Worm (Caenorhabditis elegans) whole organism, young adult: ENCODE results near the gene D2096.7.

Experiments
- B0336.3 ChIP-seq: fragments of 200-800 bp; sonication (Bioruptor generic); IDR thresholded peaks from 2 replicates; pipeline ENCODE4 v1.3.6; 2022; ENCODE audit warnings: missing genetic modification characterization, missing compliant biosample characterization
- C06A6.2 ChIP-seq: fragments of 200-800 bp; sonication (Bioruptor generic); conservative IDR thresholded peaks from 2 replicates; pipeline ENCODE4 v1.3.6; 2022; ENCODE audit warnings: missing genetic modification characterization, missing compliant biosample characterization
- Y53F4B.3 ChIP-seq: fragments of 200-800 bp; sonication (Bioruptor generic); IDR thresholded peaks from 2 replicates; pipeline ENCODE4 v1.3.6; 2022; ENCODE audit warnings: missing genetic modification reagents, missing genetic modification characterization, missing compliant biosample characterization
- attf-5 ChIP-seq: fragments of 200-800 bp; sonication (Bioruptor generic); optimal IDR thresholded peaks from 2 replicates; lab custom pipeline; 2018; ENCODE audit warnings: mild to moderate bottlenecking, missing genetic modification characterization, missing compliant biosample characterization
- attf-6 ChIP-seq: fragments of 200-800 bp; sonication (Bioruptor generic); IDR thresholded peaks from 2 replicates; pipeline ENCODE4 v1.3.6; 2022; ENCODE audit warnings: missing genetic modification reagents, missing genetic modification characterization, missing compliant biosample characterization
- ceh-58 ChIP-seq: fragments of 200-800 bp; sonication (Bioruptor generic); IDR thresholded peaks from 2 replicates; pipeline ENCODE4 v1.3.6; 2022; ENCODE audit warnings: missing genetic modification characterization, missing compliant biosample characterization
- die-1 ChIP-seq: sonication (generic microtip); optimal IDR thresholded peaks from 2 replicates; lab custom pipeline; 2016; ENCODE audit warnings: missing genotype, mild to moderate bottlenecking, missing genetic modification characterization, missing compliant biosample characterization
- efl-1 ChIP-seq: fragments of 150-350 bp; optimal IDR thresholded peaks from 2 replicates; lab custom pipeline; 2014; ENCODE audit warnings: missing biosample characterization, missing genetic modification reagents, missing genetic modification characterization
- egrh-3 ChIP-seq: fragments of 200-800 bp; sonication (Bioruptor generic); IDR thresholded peaks from 2 replicates; pipeline ENCODE4 v1.3.6; 2022; ENCODE audit warnings: missing genetic modification reagents, missing genetic modification characterization, missing compliant biosample characterization
- fkh-3 ChIP-seq: sonication (generic microtip); optimal IDR thresholded peaks from 2 replicates; lab custom pipeline; 2016; ENCODE audit warnings: mild to moderate bottlenecking, missing genetic modification characterization, missing compliant biosample characterization
- him-1 ChIP-seq: sonication (generic microtip); optimal IDR thresholded peaks from 2 replicates; lab custom pipeline; 2016; ENCODE audit warnings: missing genotype, missing genetic modification reagents, missing genetic modification characterization, missing compliant biosample characterization
- hmg-1.2 ChIP-seq: fragments of 200-800 bp; sonication (Bioruptor generic); IDR thresholded peaks from 2 replicates; pipeline ENCODE4 v1.3.6; 2022; ENCODE audit warnings: missing genetic modification reagents, missing genetic modification characterization, missing compliant biosample characterization
- hsf-1 ChIP-seq: fragments of 200-800 bp; sonication (Bioruptor generic); IDR thresholded peaks from 2 replicates; pipeline ENCODE4 v1.3.6; 2022; ENCODE audit warnings: missing genetic modification reagents, missing genetic modification characterization, missing compliant biosample characterization
- lag-1 ChIP-seq: fragments of 200-800 bp; sonication (Bioruptor generic); IDR thresholded peaks from 2 replicates; pipeline ENCODE4 v1.3.6; 2022; ENCODE audit warnings: missing genetic modification reagents, missing genetic modification characterization, missing compliant biosample characterization
- lin-40 ChIP-seq: sonication (generic microtip); optimal IDR thresholded peaks from 2 replicates; lab custom pipeline; 2016; ENCODE audit warnings: missing genetic modification characterization, mild to moderate bottlenecking, missing compliant biosample characterization, missing genotype, missing genetic modification reagents
- lin-54 ChIP-seq: fragments of 200-800 bp; sonication (Bioruptor generic); optimal IDR thresholded peaks from 2 replicates; lab custom pipeline; 2018; ENCODE audit warnings: mild to moderate bottlenecking, missing genetic modification characterization, missing compliant biosample characterization
- lsy-27 ChIP-seq: sonication (generic microtip); optimal IDR thresholded peaks from 2 replicates; lab custom pipeline; 2017; ENCODE audit warnings: missing genetic modification characterization, mild to moderate bottlenecking, missing compliant biosample characterization, antibody characterized with exemption, missing genotype, borderline replicate concordance; ENCODE audit not compliant: insufficient read depth
- madf-10 ChIP-seq: sonication (generic microtip); optimal IDR thresholded peaks from 2 replicates; lab custom pipeline; 2016; ENCODE audit warnings: mild to moderate bottlenecking, missing genetic modification characterization, missing compliant biosample characterization
- madf-3 ChIP-seq: fragments of 200-800 bp; sonication (Bioruptor generic); IDR thresholded peaks from 2 replicates; pipeline ENCODE4 v1.3.6; 2022; ENCODE audit warnings: missing genetic modification reagents, missing genetic modification characterization, missing compliant biosample characterization
- madf-8 ChIP-seq: fragments of 200-800 bp; sonication (Bioruptor generic); conservative IDR thresholded peaks from 2 replicates; pipeline ENCODE4 v1.3.6; 2022; ENCODE audit warnings: missing genetic modification reagents, missing genetic modification characterization, missing compliant biosample characterization
- nfya-2 ChIP-seq: fragments of 200-800 bp; sonication (Bioruptor generic); IDR thresholded peaks from 2 replicates; pipeline ENCODE4 v1.3.6; 2022; ENCODE audit warnings: missing genetic modification reagents, missing genetic modification characterization, missing compliant biosample characterization
- nfyb-1 ChIP-seq: fragments of 200-800 bp; sonication (Bioruptor generic); IDR thresholded peaks from 2 replicates; pipeline ENCODE4 v1.3.6; 2022; ENCODE audit warnings: missing genetic modification reagents, missing genetic modification characterization, missing compliant biosample characterization
- nhr-27 ChIP-seq: fragments of 200-800 bp; sonication (Bioruptor generic); optimal IDR thresholded peaks from 2 replicates; lab custom pipeline; 2018; ENCODE audit warnings: mild to moderate bottlenecking, missing genetic modification characterization, moderate library complexity, missing compliant biosample characterization
- rcor-1 ChIP-seq: fragments of 200-800 bp; sonication (Bioruptor generic); IDR thresholded peaks from 2 replicates; pipeline ENCODE4 v1.3.6; 2022; ENCODE audit warnings: missing genetic modification reagents, missing genetic modification characterization, missing compliant biosample characterization
- sea-2 ChIP-seq: fragments of 200-800 bp; sonication (Bioruptor generic); IDR thresholded peaks from 2 replicates; pipeline ENCODE4 v1.3.6; 2022; ENCODE audit warnings: missing genetic modification characterization, missing compliant biosample characterization
- snpc-1.3 ChIP-seq: sonication (generic microtip); optimal IDR thresholded peaks from 2 replicates; lab custom pipeline; 2017; ENCODE audit warnings: missing genetic modification characterization, mild to moderate bottlenecking, missing compliant biosample characterization, antibody characterized with exemption, moderate library complexity, missing genotype, missing genetic modification reagents; ENCODE audit not compliant: insufficient read depth
- snpc-3.4 ChIP-seq: sonication (generic microtip); optimal IDR thresholded peaks from 2 replicates; lab custom pipeline; 2017; ENCODE audit warnings: missing genetic modification characterization, mild to moderate bottlenecking, missing compliant biosample characterization, antibody characterized with exemption, moderate library complexity, missing genotype, missing genetic modification reagents
- xnd-1 ChIP-seq: sonication (generic microtip); optimal IDR thresholded peaks from 2 replicates; lab custom pipeline; 2016; ENCODE audit warnings: missing genotype, missing genetic modification reagents, missing genetic modification characterization, missing compliant biosample characterization
- zfh-2 ChIP-seq: fragments of 200-800 bp; sonication (Bioruptor generic); conservative IDR thresholded peaks from 2 replicates; pipeline ENCODE4 v1.3.6; 2022; ENCODE audit warnings: missing genetic modification reagents, missing genetic modification characterization, missing compliant biosample characterization
- zim-3 ChIP-seq: sonication (generic microtip); optimal IDR thresholded peaks from 2 replicates; lab custom pipeline; 2017; ENCODE audit warnings: mild to moderate bottlenecking, missing genetic modification characterization, moderate library complexity, missing compliant biosample characterization
- ztf-26 ChIP-seq: sonication (generic microtip); optimal IDR thresholded peaks from 2 replicates; lab custom pipeline; 2017; ENCODE audit warnings: missing genetic modification characterization, missing compliant biosample characterization
- ztf-3 ChIP-seq: fragments of 200-800 bp; sonication (Bioruptor generic); optimal IDR thresholded peaks from 2 replicates; lab custom pipeline; 2018; ENCODE audit warnings: mild to moderate bottlenecking, missing genetic modification characterization, missing compliant biosample characterization

The D2096.7 gene

ce11 chrIV:8360817-8361216 lies 16.6 kb downstream of the D2096.7 start, which contains the start of gene sqv-1:
TSS of gene sqv-1 (plus strand) at chrIV:8361117.
- TF ChIP-seq xnd-1 (tag; lab: Kevin White, UChicago) = no peak
- TF ChIP-seq C06A6.2 (GFP tag; lab: Robert Waterston, UW) = no peak
- TF ChIP-seq lag-1 = no peak
- TF ChIP-seq ztf-26 (tag; lab: Kevin White, UChicago) = no peak
- TF ChIP-seq efl-1 (GFP tag; lab: Kevin White, UChicago) = no peak
- no peak for TF ChIP-seq snpc-3.4 (tag; lab: Kevin White, UChicago)
- TF ChIP-seq madf-8 (GFP tag; lab: Robert Waterston, UW) = no peak
- no peak for TF ChIP-seq madf-3 (GFP tag; lab: Robert Waterston, UW)
- TF ChIP-seq madf-10 (tag; lab: Kevin White, UChicago) = no peak
- no peak for TF ChIP-seq nhr-27 (tag; lab: Kevin White, UChicago)
- TF ChIP-seq attf-5 (GFP tag; lab: Kevin White, UChicago) = no peak
- TF ChIP-seq zim-3 (tag; lab: Kevin White, UChicago) = no peak
- TF ChIP-seq nfya-2 (GFP tag; lab: Robert Waterston, UW) = no peak
- TF ChIP-seq hsf-1 (GFP tag; lab: Robert Waterston, UW) = no peak

DNA sequence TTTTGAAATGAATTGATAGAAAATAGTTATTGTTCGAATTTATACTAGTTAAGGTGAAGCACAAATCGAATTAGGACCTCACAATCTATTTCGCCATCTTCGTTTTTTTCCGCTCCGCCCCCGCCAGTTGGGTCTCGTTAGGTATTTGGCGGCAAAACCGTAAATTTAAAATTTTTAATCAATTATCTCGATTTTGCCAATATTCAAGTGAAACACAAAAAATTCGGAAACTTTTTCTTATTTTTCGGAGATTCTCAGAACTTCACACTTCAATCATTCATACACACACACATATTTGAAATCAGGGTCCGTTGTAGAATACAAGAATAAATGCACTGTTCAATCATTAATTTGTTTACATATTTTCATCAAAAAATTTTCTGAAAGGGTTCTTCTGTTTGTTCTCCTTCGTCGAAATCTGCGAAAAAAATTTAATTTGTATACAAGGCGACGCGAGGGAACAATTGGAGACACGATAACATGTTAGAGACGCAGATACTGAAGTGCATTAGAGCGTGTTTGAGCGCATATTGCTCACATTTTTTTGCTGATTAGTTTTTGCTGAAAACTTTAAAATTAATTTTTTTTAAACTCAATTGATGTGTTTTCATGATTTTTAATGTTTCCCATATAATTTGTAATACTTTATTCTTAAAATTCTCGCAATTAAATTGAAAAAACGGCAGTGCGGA lies 17.6 kb downstream of the D2096.7 start, which contains the start of gene D2096.5:
D2096.5 (minus strand) TSS at position 51 of the 692 bp plus-strand sequence.
- TF ChIP-seq ceh-58 (no peak), hmg-1.2 (GFP tag; lab: Robert Waterston, UW) (peak; percentile 93), snpc-1.3 (tag; lab: Kevin White, UChicago) (peak; percentile 30)

DNA sequence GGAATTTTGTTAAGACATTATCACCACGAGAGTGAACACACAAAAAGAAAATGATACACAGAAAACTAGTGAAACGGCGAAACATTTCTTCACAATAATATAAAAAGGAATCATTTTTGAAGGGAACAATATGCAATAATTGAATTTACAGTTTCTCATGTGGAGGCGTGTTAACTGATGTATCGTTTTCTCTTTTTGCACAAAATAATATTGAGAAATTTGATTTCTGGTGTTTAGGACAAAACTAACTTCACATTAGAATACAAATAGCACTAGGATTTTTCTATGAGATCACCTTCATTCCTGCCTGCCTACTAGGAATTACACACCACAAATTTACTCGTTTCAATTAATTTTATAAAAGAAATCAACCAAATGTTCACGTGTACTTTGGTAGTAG lies 18.9 kb downstream of the D2096.7 start, which contains the start of gene D2096.13:
D2096.13 (minus strand) TSS at position 101 of the 400 bp plus-strand sequence.
- no peak for TF ChIP-seq nfya-2 (GFP tag; lab: Robert Waterston, UW)
- TF ChIP-seq, all 124 proteins: peak for 0

ce11 chrIV:8357299-8357698 lies 20.1 kb downstream of the D2096.7 start:
- TF ChIP-seq lin-54 (GFP tag; lab: Kevin White, UChicago) = no peak
- TF ChIP-seq fkh-3 (tag; lab: Kevin White, UChicago) = no peak
- TF ChIP-seq zfh-2 = peak; percentile 84
- no peak for TF ChIP-seq rcor-1 (GFP tag; lab: Robert Waterston, UW)

- TF ChIP-seq attf-6 (GFP tag; lab: Robert Waterston, UW) (no peak), lin-40 (tag; lab: Kevin White, UChicago) (no peak), egrh-3 (GFP tag; lab: Robert Waterston, UW) (no peak), rcor-1 (GFP tag; lab: Robert Waterston, UW) (no peak), him-1 (tag; lab: Kevin White, UChicago) (no peak)
- TF ChIP-seq, all 124 proteins: peak for 0
Observed at ce11 chrIV:8355592-8355991, 21.8 kb downstream of the D2096.7 start, which contains the start of the genes F17E9.2 and col-116. TSS of gene F17E9.2 (plus strand) at chrIV:8355892. TSS of gene col-116 (plus strand) at chrIV:8355906.

ce11 chrIV:8354572-8354971 lies 22.9 kb downstream of the D2096.7 start, which contains the start of gene F17E9.3:
TSS of gene F17E9.3 (plus strand) at chrIV:8354872.
- TF ChIP-seq madf-3 (GFP tag; lab: Robert Waterston, UW) (no peak), nfyb-1 (GFP tag; lab: Robert Waterston, UW) (no peak), lsy-27 (tag; lab: Kevin White, UChicago) (no peak), zim-3 (tag; lab: Kevin White, UChicago) (no peak), hsf-1 (GFP tag; lab: Robert Waterston, UW) (no peak), B0336.3 (GFP tag; lab: Robert Waterston, UW) (no peak), ztf-3 (GFP tag; lab: Kevin White, UChicago) (no peak), Y53F4B.3 (GFP tag; lab: Robert Waterston, UW) (no peak), sea-2 (GFP tag; lab: Robert Waterston, UW) (no peak), die-1 (tag; lab: Kevin White, UChicago) (no peak)
